Fruit fly (Drosophila melanogaster) whole organism, prepupa: Measurements from ENCODE around the gene Met.

Source experiments
- Blimp-1 ChIP-seq: fragments of 200-800 bp; sonication (Bioruptor generic); optimal IDR thresholded peaks from 3 replicates; lab custom pipeline; 2017; ENCODE audit warnings: missing biosample characterization, missing genetic modification characterization, mild to moderate bottlenecking, moderate library complexity, missing genetic modification reagents
- CG10631 ChIP-seq: fragments of 200-800 bp; sonication (Bioruptor generic); optimal IDR thresholded peaks from 2 replicates; lab custom pipeline; 2016; ENCODE audit warnings: missing biosample characterization, missing genetic modification characterization
- CG10669 ChIP-seq: fragments of 200-800 bp; sonication (Bioruptor generic); optimal IDR thresholded peaks from 3 replicates; lab custom pipeline; 2018; ENCODE audit warnings: missing biosample characterization, mild to moderate bottlenecking, missing genetic modification characterization, moderate library complexity
- CG11294 ChIP-seq: fragments of 200-800 bp; sonication (Bioruptor generic); IDR thresholded peaks from 2 replicates; pipeline ENCODE4 v1.3.6; 2022; ENCODE audit warnings: missing biosample characterization, missing genetic modification characterization
- CG11762 ChIP-seq: fragments of 200-800 bp; sonication (Bioruptor generic); optimal IDR thresholded peaks from 3 replicates; lab custom pipeline; 2016; ENCODE audit warnings: missing biosample characterization, missing genetic modification characterization; ENCODE audit not compliant: insufficient read depth
- CG11902 ChIP-seq: fragments of 200-800 bp; sonication (Bioruptor generic); optimal IDR thresholded peaks from 3 replicates; lab custom pipeline; 2016; ENCODE audit warnings: missing biosample characterization, missing genetic modification characterization
- CG15336 ChIP-seq: fragments of 200-800 bp; sonication (Bioruptor generic); IDR thresholded peaks from 2 replicates; pipeline ENCODE4 v1.3.6; 2022; ENCODE audit warnings: missing biosample characterization, missing genetic modification characterization
- CG1621 ChIP-seq: fragments of 200-800 bp; sonication (Bioruptor generic); optimal IDR thresholded peaks from 3 replicates; lab custom pipeline; 2018; ENCODE audit warnings: missing biosample characterization, mild to moderate bottlenecking, missing genetic modification characterization
- CG16779 ChIP-seq: fragments of 200-800 bp; sonication (Bioruptor generic); optimal IDR thresholded peaks from 3 replicates; lab custom pipeline; 2017; ENCODE audit warnings: missing biosample characterization, mild to moderate bottlenecking, missing genetic modification characterization
- CG3032 ChIP-seq: fragments of 200-800 bp; optimal IDR thresholded peaks from 2 replicates; lab custom pipeline; 2019; ENCODE audit warnings: missing biosample characterization, mild to moderate bottlenecking, missing genetic modification characterization, moderate library complexity
- CG32006 ChIP-seq: fragments of 200-800 bp; sonication (Bioruptor generic); optimal IDR thresholded peaks from 3 replicates; lab custom pipeline; 2017; ENCODE audit warnings: missing biosample characterization, mild to moderate bottlenecking, missing genetic modification characterization
- CG34406 ChIP-seq: fragments of 200-800 bp; sonication (Bioruptor generic); optimal IDR thresholded peaks from 3 replicates; lab custom pipeline; 2016; ENCODE audit warnings: missing biosample characterization, missing genetic modification characterization
- CG6163 ChIP-seq: fragments of 200-800 bp; sonication (Bioruptor generic); IDR thresholded peaks from 3 replicates; pipeline ENCODE4 v1.3.6; 2022; ENCODE audit warnings: missing biosample characterization, missing genetic modification characterization
- CG6276 ChIP-seq: fragments of 200-800 bp; sonication (Bioruptor generic); optimal IDR thresholded peaks from 2 replicates; lab custom pipeline; 2017; ENCODE audit warnings: missing biosample characterization, mild to moderate bottlenecking, missing genetic modification characterization
- CG6792 ChIP-seq: fragments of 200-800 bp; sonication (Bioruptor generic); optimal IDR thresholded peaks from 3 replicates; lab custom pipeline; 2016; ENCODE audit warnings: missing biosample characterization, missing genetic modification characterization
- CG6808 ChIP-seq: fragments of 200-800 bp; sonication (Bioruptor generic); optimal IDR thresholded peaks from 3 replicates; lab custom pipeline; 2017; ENCODE audit warnings: missing biosample characterization, missing genetic modification characterization, mild to moderate bottlenecking, moderate library complexity, missing genetic modification reagents
- CG6854 ChIP-seq: fragments of 200-800 bp; sonication (Bioruptor generic); optimal IDR thresholded peaks from 2 replicates; lab custom pipeline; 2017; ENCODE audit warnings: missing biosample characterization, mild to moderate bottlenecking, missing genetic modification characterization
- CG7368 ChIP-seq: fragments of 200-800 bp; sonication (Bioruptor generic); optimal IDR thresholded peaks from 3 replicates; lab custom pipeline; 2016; ENCODE audit warnings: missing biosample characterization, missing genetic modification characterization
- CG8119 ChIP-seq: fragments of 200-800 bp; sonication (Bioruptor generic); IDR thresholded peaks from 3 replicates; pipeline ENCODE4 v1.3.6; 2022; ENCODE audit warnings: missing biosample characterization, missing genetic modification characterization
- CG8319 ChIP-seq: fragments of 200-800 bp; sonication (Bioruptor generic); optimal IDR thresholded peaks from 3 replicates; lab custom pipeline; 2016; ENCODE audit warnings: missing biosample characterization, missing genetic modification characterization
- CG8632 ChIP-seq: fragments of 200-800 bp; sonication (Bioruptor generic); optimal IDR thresholded peaks from 3 replicates; lab custom pipeline; 2016; ENCODE audit warnings: missing biosample characterization, missing genetic modification characterization
- CG9139 ChIP-seq: fragments of 200-800 bp; sonication (Bioruptor generic); optimal IDR thresholded peaks from 3 replicates; lab custom pipeline; 2017; ENCODE audit warnings: missing biosample characterization, mild to moderate bottlenecking, missing genetic modification characterization
- Eip75B ChIP-seq: fragments of 200-800 bp; sonication (Bioruptor generic); optimal IDR thresholded peaks from 3 replicates; lab custom pipeline; 2016; ENCODE audit warnings: missing biosample characterization, missing genetic modification characterization
- Eip78C ChIP-seq: fragments of 200-800 bp; sonication (Bioruptor generic); peaks from one replicate; lab custom pipeline; 2016; ENCODE audit warnings: missing biosample characterization, missing genetic modification characterization
- Eip93F ChIP-seq: fragments of 200-800 bp; sonication (Bioruptor generic); optimal IDR thresholded peaks from 2 replicates; lab custom pipeline; 2016; ENCODE audit warnings: missing biosample characterization, mild to moderate bottlenecking, missing genetic modification characterization
- Ets21C ChIP-seq: fragments of 200-800 bp; sonication (Bioruptor generic); optimal IDR thresholded peaks from 3 replicates; lab custom pipeline; 2016; ENCODE audit warnings: missing biosample characterization, missing genetic modification characterization
- Ets96B ChIP-seq: fragments of 200-800 bp; optimal IDR thresholded peaks from 2 replicates; lab custom pipeline; 2019; ENCODE audit warnings: missing biosample characterization, mild to moderate bottlenecking, missing genetic modification characterization, moderate library complexity
- Gug ChIP-seq: fragments of 200-800 bp; sonication (Bioruptor generic); IDR thresholded peaks from 2 replicates; pipeline ENCODE4 v1.3.6; 2022; ENCODE audit warnings: missing biosample characterization, missing genetic modification characterization
- Hr38 ChIP-seq: sonication (Bioruptor generic); optimal IDR thresholded peaks from 2 replicates; lab custom pipeline; 2016; ENCODE audit warnings: missing biosample characterization, missing genetic modification characterization
- Hr4 ChIP-seq: fragments of 200-800 bp; sonication (Bioruptor generic); optimal IDR thresholded peaks from 3 replicates; lab custom pipeline; 2016; ENCODE audit warnings: missing biosample characterization, missing genetic modification characterization
- Lpt ChIP-seq: fragments of 200-800 bp; sonication (Bioruptor generic); optimal IDR thresholded peaks from 3 replicates; lab custom pipeline; 2016; ENCODE audit warnings: missing biosample characterization, missing genetic modification characterization
- Met ChIP-seq: fragments of 200-800 bp; sonication (Bioruptor generic); optimal IDR thresholded peaks from 3 replicates; lab custom pipeline; 2016; ENCODE audit warnings: missing biosample characterization, missing genetic modification characterization
- Smox ChIP-seq: fragments of 200-800 bp; sonication (Bioruptor generic); optimal IDR thresholded peaks from 3 replicates; lab custom pipeline; 2016; ENCODE audit warnings: missing biosample characterization, missing genetic modification characterization
- Sox102F ChIP-seq: fragments of 200-800 bp; sonication (Bioruptor generic); optimal IDR thresholded peaks from 2 replicates; lab custom pipeline; 2016; ENCODE audit warnings: missing biosample characterization, mild to moderate bottlenecking, missing genetic modification characterization
- Sox14 ChIP-seq: fragments of 200-800 bp; sonication (Bioruptor generic); optimal IDR thresholded peaks from 3 replicates; lab custom pipeline; 2016; ENCODE audit warnings: missing biosample characterization, missing genetic modification characterization
- Sox15 ChIP-seq: fragments of 200-800 bp; sonication (Bioruptor generic); optimal IDR thresholded peaks from 3 replicates; lab custom pipeline; 2016; ENCODE audit warnings: missing biosample characterization, missing genetic modification characterization
- achi ChIP-seq: fragments of 200-800 bp; sonication (Bioruptor generic); optimal IDR thresholded peaks from 3 replicates; lab custom pipeline; 2016; ENCODE audit warnings: missing biosample characterization, missing genetic modification characterization
- cyc ChIP-seq: fragments of 200-800 bp; sonication (Bioruptor generic); optimal IDR thresholded peaks from 3 replicates; lab custom pipeline; 2016; ENCODE audit warnings: missing biosample characterization, missing genetic modification characterization
- dsx ChIP-seq: fragments of 200-800 bp; optimal IDR thresholded peaks from 3 replicates; lab custom pipeline; 2019; ENCODE audit warnings: missing biosample characterization, mild to moderate bottlenecking, missing genetic modification characterization, moderate library complexity; ENCODE audit not compliant: poor library complexity, severe bottlenecking
- eg ChIP-seq: fragments of 200-800 bp; sonication (Bioruptor generic); IDR thresholded peaks from 3 replicates; pipeline ENCODE4 v1.3.6; 2022; ENCODE audit warnings: missing biosample characterization, missing genetic modification characterization
- esn ChIP-seq: fragments of 200-800 bp; sonication (Bioruptor generic); optimal IDR thresholded peaks from 2 replicates; lab custom pipeline; 2016; ENCODE audit warnings: missing biosample characterization, mild to moderate bottlenecking, missing genetic modification characterization, moderate library complexity
- fd59A ChIP-seq: fragments of 200-800 bp; sonication (Bioruptor generic); optimal IDR thresholded peaks from 2 replicates; lab custom pipeline; 2017; ENCODE audit warnings: missing biosample characterization, mild to moderate bottlenecking, missing genetic modification characterization, missing genetic modification reagents
- fd85E ChIP-seq: fragments of 200-800 bp; sonication (Bioruptor generic); optimal IDR thresholded peaks from 3 replicates; lab custom pipeline; 2016; ENCODE audit warnings: missing biosample characterization, missing genetic modification characterization
- lz ChIP-seq: fragments of 200-800 bp; sonication (Bioruptor generic); optimal IDR thresholded peaks from 3 replicates; lab custom pipeline; 2016; ENCODE audit warnings: missing biosample characterization, missing genetic modification characterization
- net ChIP-seq: fragments of 200-800 bp; sonication (Bioruptor generic); optimal IDR thresholded peaks from 3 replicates; lab custom pipeline; 2016; ENCODE audit warnings: missing biosample characterization, missing genetic modification characterization
- spab ChIP-seq: fragments of 200-800 bp; sonication (Bioruptor generic); optimal IDR thresholded peaks from 2 replicates; lab custom pipeline; 2017; ENCODE audit warnings: missing biosample characterization, mild to moderate bottlenecking, missing genetic modification characterization, missing genetic modification reagents
- ss ChIP-seq, 2 experiments: fragments of 200-800 bp; sonication (Bioruptor generic); optimal IDR thresholded peaks; 2 replicates in 1 of 2; 3 replicates in 1 of 2; lab custom pipeline; 2017 to 2018; ENCODE audit warnings: mild to moderate bottlenecking in 2 of 2, missing biosample characterization in 2 of 2, missing genetic modification characterization in 2 of 2, moderate library complexity in 1 of 2
- svp ChIP-seq: fragments of 200-800 bp; sonication (Bioruptor generic); peaks from one replicate; lab custom pipeline; 2016; ENCODE audit warnings: missing biosample characterization, missing genetic modification characterization
- topi ChIP-seq: fragments of 200-800 bp; sonication (Bioruptor generic); optimal IDR thresholded peaks from 3 replicates; lab custom pipeline; 2016; ENCODE audit warnings: missing biosample characterization, missing genetic modification characterization
- vri ChIP-seq: fragments of 200-800 bp; sonication (Bioruptor generic); optimal IDR thresholded peaks from 3 replicates; lab custom pipeline; 2016; ENCODE audit warnings: missing biosample characterization, mild to moderate bottlenecking, missing genetic modification characterization

Met gene

DNA sequence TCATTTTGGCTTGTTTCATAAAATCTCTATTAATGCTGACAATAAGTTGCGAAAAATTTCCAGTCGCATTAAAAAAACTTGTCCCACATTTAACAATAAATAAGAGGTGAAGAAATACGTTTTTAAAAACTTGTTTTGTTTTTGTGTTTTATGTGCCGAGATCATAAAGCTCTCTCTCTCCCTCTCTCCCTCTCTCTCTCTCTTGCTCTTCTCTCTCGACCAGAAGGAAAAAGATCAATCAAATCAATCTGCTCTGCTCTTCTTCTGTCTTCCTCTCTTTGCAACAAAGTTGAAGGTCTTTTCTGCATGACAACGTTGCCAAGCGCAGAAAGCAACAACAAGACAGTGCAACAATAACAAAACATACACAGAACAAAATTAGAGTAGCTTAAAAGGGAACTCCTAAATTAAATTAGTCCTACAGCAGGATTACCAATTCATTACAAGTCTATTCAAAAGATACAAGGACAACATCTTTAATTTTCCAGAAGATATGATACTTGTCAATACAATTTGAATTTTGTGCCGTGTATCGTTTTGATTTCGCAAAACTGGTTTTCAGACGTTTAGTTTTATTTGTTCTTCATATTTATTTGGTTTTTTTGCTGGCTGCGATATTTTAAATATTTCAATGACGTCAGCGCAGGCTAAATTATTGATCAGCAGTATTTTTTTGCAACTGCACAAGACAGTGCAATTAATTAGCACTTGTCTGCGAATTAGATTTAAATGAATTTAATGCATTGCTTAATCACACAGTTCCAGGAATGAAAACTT, 6.9 kb downstream of the Met start:
- peak; percentile 98 for TF ChIP-seq Sox102F (GFP tag; lab: Kevin White, UChicago)
- peak; percentile 97 for TF ChIP-seq CG3032 (tag; lab: Kevin White, UChicago)
- TF ChIP-seq CG32006 (GFP tag; lab: Kevin White, UChicago) = peak; percentile 94
- TF ChIP-seq ss (GFP tag; optimal IDR thresholded peaks at IDR 0.05; lab: Kevin White, UChicago) = peak; percentile 97 to 98
- TF ChIP-seq CG6163 (GFP tag; lab: Robert Waterston, UW) = peak; percentile 96
- TF ChIP-seq Eip75B = peak; percentile 92
- peak; percentile 92 for TF ChIP-seq CG11294 (GFP tag; lab: Robert Waterston, UW)
- peak; percentile 75 for TF ChIP-seq Eip93F
- peak; percentile 94 for TF ChIP-seq CG11902 (GFP tag; lab: Kevin White, UChicago)
- peak; percentile 98 for TF ChIP-seq Smox (GFP tag; lab: Kevin White, UChicago)
- peak; percentile 93 for TF ChIP-seq spab (GFP tag; lab: Kevin White, UChicago)
- peak; percentile 98 for TF ChIP-seq lz (GFP tag; lab: Kevin White, UChicago)
- TF ChIP-seq Blimp-1 (GFP tag; lab: Kevin White, UChicago) = peak; percentile 92
- TF ChIP-seq CG11762 (GFP tag; lab: Kevin White, UChicago) = peak; percentile 96
- peak; percentile 95 for TF ChIP-seq CG1621 (tag; lab: Kevin White, UChicago)
- peak; percentile 100 for TF ChIP-seq Met
- TF ChIP-seq CG34406 (GFP tag; lab: Kevin White, UChicago) = peak; percentile 94
- peak; percentile 95 for TF ChIP-seq achi (GFP tag; lab: Kevin White, UChicago)
- peak; percentile 93 for TF ChIP-seq CG8119 (GFP tag; lab: Robert Waterston, UW)
- peak; percentile 98 for TF ChIP-seq esn
- TF ChIP-seq dsx (GFP tag; lab: Kevin White, UChicago) = peak; percentile 100
- peak; percentile 98 for TF ChIP-seq cyc (GFP tag; lab: Kevin White, UChicago)
- peak; percentile 99 for TF ChIP-seq svp (GFP tag; lab: Kevin White, UChicago)
- TF ChIP-seq net = peak; percentile 96
- peak; percentile 96 for TF ChIP-seq Sox14 (GFP tag; lab: Kevin White, UChicago)
- peak; percentile 91 for TF ChIP-seq Gug (GFP tag; lab: Robert Waterston, UW)
- TF ChIP-seq CG9139 (GFP tag; lab: Kevin White, UChicago) = peak; percentile 96
- peak; percentile 96 for TF ChIP-seq Ets96B
- TF ChIP-seq CG15336 (GFP tag; lab: Robert Waterston, UW) = peak; percentile 96
- TF ChIP-seq fd59A (GFP tag; lab: Kevin White, UChicago) = peak; percentile 93
- peak; percentile 99 for TF ChIP-seq Eip78C (GFP tag; lab: Kevin White, UChicago)
- TF ChIP-seq topi = peak; percentile 99
- peak; percentile 96 for TF ChIP-seq CG6792 (GFP tag; lab: Kevin White, UChicago)
- peak; percentile 95 for TF ChIP-seq CG6854 (GFP tag; lab: Kevin White, UChicago)
- peak; percentile 96 for TF ChIP-seq CG10631 (GFP tag; lab: Kevin White, UChicago)
- peak; percentile 97 for TF ChIP-seq CG7368 (GFP tag; lab: Kevin White, UChicago)
- TF ChIP-seq Ets21C (GFP tag; lab: Kevin White, UChicago) = peak; percentile 96
- TF ChIP-seq CG8632 (GFP tag; lab: Kevin White, UChicago) = peak; percentile 96
- TF ChIP-seq Sox15 (GFP tag; lab: Kevin White, UChicago) = peak; percentile 89
- peak; percentile 97 for TF ChIP-seq CG10669 (GFP tag; lab: Kevin White, UChicago)
- peak; percentile 93 for TF ChIP-seq Lpt (GFP tag; lab: Kevin White, UChicago)
- peak; percentile 90 for TF ChIP-seq fd85E (GFP tag; lab: Kevin White, UChicago)
- peak; percentile 34 for TF ChIP-seq Hr38 (GFP tag; lab: Kevin White, UChicago)
- peak; percentile 97 for TF ChIP-seq eg (GFP tag; lab: Robert Waterston, UW)
- TF ChIP-seq Hr4 (GFP tag; lab: Kevin White, UChicago) = peak; percentile 91
- peak; percentile 95 for TF ChIP-seq CG8319 (GFP tag; lab: Kevin White, UChicago)
- TF ChIP-seq CG6276 (GFP tag; lab: Kevin White, UChicago) = peak; percentile 93
- peak; percentile 97 for TF ChIP-seq vri (GFP tag; lab: Kevin White, UChicago)
- peak; percentile 95 for TF ChIP-seq CG6808 (GFP tag; lab: Kevin White, UChicago)
- peak; percentile 80 for TF ChIP-seq CG16779 (tag; lab: Kevin White, UChicago)
